Fruit fly (Drosophila melanogaster): ENCODE measurements around the gene Fpgs1.

DNA sequence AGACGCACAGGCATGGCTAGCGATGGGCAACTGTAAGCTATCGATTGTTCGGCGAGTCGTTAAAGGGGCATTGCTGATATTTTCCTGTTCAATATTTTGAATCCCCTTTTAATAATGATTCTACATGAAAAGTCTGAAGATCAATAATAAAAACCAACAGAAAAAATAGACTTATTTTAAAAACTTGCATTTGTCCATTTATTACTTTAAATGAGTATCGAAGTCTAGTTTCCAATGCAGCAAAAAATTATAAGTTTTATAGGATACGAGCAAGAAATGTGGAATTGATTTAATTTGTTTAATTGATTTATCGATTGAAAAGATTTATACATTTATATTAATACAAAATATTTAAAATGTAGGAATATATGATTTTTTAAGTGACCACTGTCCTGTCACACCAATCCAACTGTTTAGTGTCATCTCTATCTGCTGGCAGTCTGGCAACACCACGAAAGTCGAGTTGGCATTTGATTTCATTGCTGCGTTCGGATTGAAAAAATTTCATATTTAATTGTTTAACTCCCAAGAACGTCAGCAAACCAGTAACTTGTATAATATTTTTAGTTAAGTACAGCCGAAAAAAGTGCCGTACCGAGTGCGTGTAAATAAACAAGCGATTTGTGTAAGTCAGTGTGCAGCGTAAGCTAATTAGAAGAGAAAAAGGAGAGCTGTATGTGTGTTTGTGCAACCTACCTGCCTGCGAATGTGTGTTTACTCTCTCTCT lies 15.9 kb upstream of the Fpgs1 start, which contains the start of the genes CG1824 and Sec16:
- TF ChIP-seq kay (GFP tag; ENCODE audit: borderline replicate concordance) = no peak
- TF ChIP-seq Clk (GFP tag; optimal IDR thresholded peaks at IDR 0.05) = no peak
- TF ChIP-seq CG14711 (tag; optimal IDR thresholded peaks at IDR 0.05) = peak; percentile 31
- TF ChIP-seq cnc (optimal IDR thresholded peaks at IDR 0.05) = no peak
- no peak for TF ChIP-seq Hr96 (GFP tag; optimal IDR thresholded peaks at IDR 0.05)
- peak; percentile 45 for TF ChIP-seq CG1620 (GFP tag; optimal IDR thresholded peaks at IDR 0.05)

All from whole organism, adult.